Fruit fly (Drosophila melanogaster) whole organism, adult: ENCODE measurements around the gene CG10338.
A peak's percentile ranks its signal among the peaks of the same experiment; 100 is the strongest.

Experiments
- CG11617 ChIP-seq: fragments of 200-800 bp; sonication (Bioruptor generic); optimal IDR thresholded peaks from 2 replicates; lab custom pipeline; 2017; ENCODE audit warnings: mild to moderate bottlenecking, missing biosample characterization, missing genetic modification reagents, missing genetic modification characterization
- CG12768 ChIP-seq: fragments of 200-800 bp; sonication (Bioruptor generic); optimal IDR thresholded peaks from 2 replicates; lab custom pipeline; 2017; ENCODE audit warnings: missing biosample characterization, missing genetic modification characterization, mild to moderate bottlenecking, moderate library complexity, missing genetic modification reagents
- CG14711 ChIP-seq: fragments of 200-800 bp; sonication (Bioruptor generic); optimal IDR thresholded peaks from 2 replicates; lab custom pipeline; 2018; ENCODE audit warnings: missing biosample characterization, mild to moderate bottlenecking, missing genetic modification characterization, moderate library complexity
- CG1620 ChIP-seq: fragments of 200-800 bp; sonication (Bioruptor generic); optimal IDR thresholded peaks from 2 replicates; lab custom pipeline; 2016; ENCODE audit warnings: missing biosample characterization, missing genetic modification characterization
- CG33017 ChIP-seq: fragments of 200-800 bp; sonication (Bioruptor generic); optimal IDR thresholded peaks from 2 replicates; lab custom pipeline; 2018; ENCODE audit warnings: missing biosample characterization, mild to moderate bottlenecking, missing genetic modification characterization, moderate library complexity
- CG5204 ChIP-seq: fragments of 200-800 bp; sonication (Bioruptor generic); optimal IDR thresholded peaks from 2 replicates; lab custom pipeline; 2016; ENCODE audit warnings: missing biosample characterization, missing genetic modification characterization
- CG7045 ChIP-seq: fragments of 200-800 bp; sonication (Bioruptor generic); optimal IDR thresholded peaks from 2 replicates; lab custom pipeline; 2017; ENCODE audit warnings: missing biosample characterization, mild to moderate bottlenecking, missing genetic modification characterization
- CG7101 ChIP-seq: fragments of 200-800 bp; sonication (Bioruptor generic); optimal IDR thresholded peaks from 2 replicates; lab custom pipeline; 2018; ENCODE audit warnings: missing biosample characterization, mild to moderate bottlenecking, missing genetic modification characterization, moderate library complexity
- Clk ChIP-seq: fragments of 200-800 bp; sonication (Bioruptor generic); optimal IDR thresholded peaks from 2 replicates; lab custom pipeline; 2017; ENCODE audit warnings: missing biosample characterization, missing genetic modification characterization
- Crg-1 ChIP-seq: fragments of 200-800 bp; sonication (Bioruptor generic); optimal IDR thresholded peaks from 2 replicates; lab custom pipeline; 2016; ENCODE audit warnings: missing biosample characterization, missing genetic modification characterization
- Hr96 ChIP-seq: fragments of 200-800 bp; sonication (Bioruptor generic); optimal IDR thresholded peaks from 2 replicates; lab custom pipeline; 2016; ENCODE audit warnings: missing biosample characterization, missing genetic modification characterization
- Mnt ChIP-seq: fragments of 200-800 bp; sonication (Bioruptor generic); optimal IDR thresholded peaks from 2 replicates; lab custom pipeline; 2016; ENCODE audit warnings: missing biosample characterization, mild to moderate bottlenecking, missing genetic modification characterization
- bab1 ChIP-seq: fragments of 200-800 bp; sonication (Bioruptor generic); optimal IDR thresholded peaks from 3 replicates; lab custom pipeline; 2019; ENCODE audit warnings: missing biosample characterization, mild to moderate bottlenecking, missing genetic modification characterization, moderate library complexity
- cic ChIP-seq: fragments of 200-800 bp; sonication (Bioruptor generic); optimal IDR thresholded peaks from 2 replicates; lab custom pipeline; 2017; ENCODE audit warnings: missing biosample characterization, mild to moderate bottlenecking, missing genetic modification characterization, moderate library complexity
- cnc ChIP-seq, 2 experiments: fragments of >200 bp; optimal IDR thresholded peaks; 2 replicates each; lab custom pipeline; 2017
- kay ChIP-seq: fragments of 200-800 bp; sonication (Bioruptor generic); peaks from one replicate; lab custom pipeline; 2016; ENCODE audit warnings: missing biosample characterization, missing genetic modification characterization, borderline replicate concordance
- ovo ChIP-seq: fragments of 200-800 bp; sonication (Bioruptor generic); optimal IDR thresholded peaks from 2 replicates; lab custom pipeline; 2016; ENCODE audit warnings: missing biosample characterization, missing genetic modification characterization
- pad ChIP-seq: fragments of 200-800 bp; sonication (Bioruptor generic); optimal IDR thresholded peaks from 3 replicates; lab custom pipeline; 2017; ENCODE audit warnings: missing biosample characterization, missing genetic modification characterization, mild to moderate bottlenecking, moderate library complexity, missing genetic modification reagents
- tj ChIP-seq: fragments of 200-800 bp; sonication (Bioruptor generic); optimal IDR thresholded peaks from 3 replicates; lab custom pipeline; 2017; ENCODE audit warnings: missing biosample characterization, mild to moderate bottlenecking, missing genetic modification characterization, moderate library complexity
- toe ChIP-seq: fragments of 200-800 bp; sonication (Bioruptor generic); optimal IDR thresholded peaks from 2 replicates; lab custom pipeline; 2016; ENCODE audit warnings: missing biosample characterization, missing genetic modification characterization

The CG10338 gene

dm6 chr2L:18663395-18663794, 32.1 kb upstream of the CG10338 start:
- peak; percentile 6 for TF ChIP-seq kay
- TF ChIP-seq CG7101, result no peak

- TF ChIP-seq CG11617 (no peak), bab1 (GFP tag; lab: Kevin White, UChicago) (no peak), cnc (optimal IDR thresholded peaks at IDR 0.05; lab: Kevin White, UChicago) (no peak), CG1620 (GFP tag; lab: Kevin White, UChicago) (no peak), CG12768 (GFP tag; lab: Kevin White, UChicago) (no peak), toe (GFP tag; lab: Kevin White, UChicago) (no peak), kay (no peak), Mnt (GFP tag; lab: Kevin White, UChicago) (no peak)
These were observed 30.5 kb upstream of the CG10338 start for dm6 chr2L:18664707-18665550.

dm6 chr2L:18665952-18666606, 29.4 kb upstream of the CG10338 start:
- TF ChIP-seq Clk (GFP tag; lab: Kevin White, UChicago) (no peak), CG1620 (GFP tag; lab: Kevin White, UChicago) (peak; percentile 43), Crg-1 (GFP tag; lab: Kevin White, UChicago) (no peak), cic (GFP tag; lab: Kevin White, UChicago) (no peak), ovo (no peak), CG5204 (GFP tag; lab: Kevin White, UChicago) (peak; percentile 50), kay (no peak), cnc (optimal IDR thresholded peaks at IDR 0.05; lab: Kevin White, UChicago) (no peak), tj (GFP tag; lab: Kevin White, UChicago) (no peak), CG7101 (no peak), CG11617 (no peak), CG33017 (no peak), CG14711 (no peak), Mnt (GFP tag; lab: Kevin White, UChicago) (no peak), CG12768 (GFP tag; lab: Kevin White, UChicago) (no peak), toe (GFP tag; lab: Kevin White, UChicago) (peak; percentile 35), Hr96 (peak; percentile 2), CG7045 (GFP tag; lab: Kevin White, UChicago) (no peak), pad (GFP tag; lab: Kevin White, UChicago) (no peak), bab1 (GFP tag; lab: Kevin White, UChicago) (peak; percentile 14)

dm6 chr2L:18671146-18671545, 24.3 kb upstream of the CG10338 start, which contains the start of gene CG43338:
CG43338 (minus strand) TSS chr2L:18671246.
- TF ChIP-seq Hr96 (no peak), ovo (no peak), tj (GFP tag; lab: Kevin White, UChicago) (no peak), Crg-1 (GFP tag; lab: Kevin White, UChicago) (no peak), Clk (GFP tag; lab: Kevin White, UChicago) (no peak), CG14711 (no peak), CG33017 (no peak), cnc (optimal IDR thresholded peaks at IDR 0.05; lab: Kevin White, UChicago) (no peak), cic (GFP tag; lab: Kevin White, UChicago) (no peak), CG1620 (GFP tag; lab: Kevin White, UChicago) (no peak), toe (GFP tag; lab: Kevin White, UChicago) (no peak), kay (no peak)

- TF ChIP-seq toe (GFP tag; lab: Kevin White, UChicago), result no peak
- no peak for TF ChIP-seq CG7045 (GFP tag; lab: Kevin White, UChicago)
- no peak for TF ChIP-seq CG1620 (GFP tag; lab: Kevin White, UChicago)
- TF ChIP-seq cic (GFP tag; lab: Kevin White, UChicago), result no peak
- no peak for TF ChIP-seq ovo
- no peak for TF ChIP-seq Mnt (GFP tag; lab: Kevin White, UChicago)
- TF ChIP-seq Hr96, result no peak
- no peak for TF ChIP-seq CG14711
- no peak for TF ChIP-seq CG7101
- TF ChIP-seq CG12768 (GFP tag; lab: Kevin White, UChicago), result no peak
- no peak for TF ChIP-seq Clk (GFP tag; lab: Kevin White, UChicago)
- TF ChIP-seq CG33017, result no peak
- no peak for TF ChIP-seq bab1 (GFP tag; lab: Kevin White, UChicago)
- no peak for TF ChIP-seq CG11617
- no peak for TF ChIP-seq cnc (optimal IDR thresholded peaks at IDR 0.05; lab: Kevin White, UChicago)
- no peak for TF ChIP-seq kay
These were observed 22.3 kb upstream of the CG10338 start, which contains the start of gene CG43339 for dm6 chr2L:18673185-18673584. CG43339 (minus strand) TSS chr2L:18673285.

- TF ChIP-seq cnc (optimal IDR thresholded peaks at IDR 0.05; lab: Kevin White, UChicago) (no peak), cic (GFP tag; lab: Kevin White, UChicago) (no peak), Crg-1 (GFP tag; lab: Kevin White, UChicago) (no peak), kay (no peak), CG7045 (GFP tag; lab: Kevin White, UChicago) (no peak), CG5204 (GFP tag; lab: Kevin White, UChicago) (no peak), ovo (no peak), CG1620 (GFP tag; lab: Kevin White, UChicago) (no peak), CG33017 (no peak), bab1 (GFP tag; lab: Kevin White, UChicago) (no peak), Clk (GFP tag; lab: Kevin White, UChicago) (no peak), CG14711 (no peak), Mnt (GFP tag; lab: Kevin White, UChicago) (no peak), tj (GFP tag; lab: Kevin White, UChicago) (no peak), CG7101 (no peak), toe (GFP tag; lab: Kevin White, UChicago) (no peak)
These were observed 20.5 kb upstream of the CG10338 start, which contains the start of gene Mst36Fb for dm6 chr2L:18674994-18675393. Mst36Fb (minus strand) TSS chr2L:18675094.
